Fruit fly (Drosophila melanogaster) whole organism, embryonic: Measurements from ENCODE around the gene MtnD.

Experiments used
- Abd-B ChIP-seq: fragments of 200-800 bp; sonication (Bioruptor generic); optimal IDR thresholded peaks from 2 replicates; lab custom pipeline; 2018; ENCODE audit warnings: missing biosample characterization, mild to moderate bottlenecking, missing genetic modification characterization, moderate library complexity
- CG11085 ChIP-seq: fragments of 200-800 bp; sonication (Bioruptor generic); IDR thresholded peaks from 2 replicates; pipeline ENCODE4 v1.3.6; 2022; ENCODE audit warnings: missing biosample characterization, missing genetic modification characterization
- CG12104 ChIP-seq: fragments of 200-800 bp; sonication (Bioruptor generic); optimal IDR thresholded peaks from 3 replicates; lab custom pipeline; 2016; ENCODE audit warnings: missing biosample characterization, missing genetic modification characterization
- CG12219 ChIP-seq: fragments of 200-800 bp; sonication (Bioruptor generic); optimal IDR thresholded peaks from 3 replicates; lab custom pipeline; 2018; ENCODE audit warnings: missing biosample characterization, mild to moderate bottlenecking, missing genetic modification characterization
- CG12236 ChIP-seq: fragments of 200-800 bp; sonication (Bioruptor generic); optimal IDR thresholded peaks from 2 replicates; lab custom pipeline; 2016; ENCODE audit warnings: missing biosample characterization, missing genetic modification characterization
- CG13894 ChIP-seq: fragments of 200-800 bp; sonication (Bioruptor generic); optimal IDR thresholded peaks from 3 replicates; lab custom pipeline; 2018; ENCODE audit warnings: missing biosample characterization, mild to moderate bottlenecking, missing genetic modification characterization, moderate library complexity
- CG14860 ChIP-seq: fragments of 200-800 bp; sonication (Bioruptor generic); IDR thresholded peaks from 3 replicates; pipeline ENCODE4 v1.3.6; 2022; ENCODE audit warnings: missing biosample characterization, missing genetic modification characterization; ENCODE audit not compliant: partially characterized antibody
- CG15073 ChIP-seq: fragments of 200-800 bp; sonication (Bioruptor generic); optimal IDR thresholded peaks from 2 replicates; lab custom pipeline; 2016; ENCODE audit warnings: missing biosample characterization, missing genetic modification characterization
- CG17829 ChIP-seq: fragments of 200-800 bp; optimal IDR thresholded peaks from 2 replicates; lab custom pipeline; 2019; ENCODE audit warnings: missing biosample characterization, mild to moderate bottlenecking, missing genetic modification characterization, moderate library complexity
- CG17912 ChIP-seq: fragments of 200-800 bp; sonication (Bioruptor generic); optimal IDR thresholded peaks from 2 replicates; lab custom pipeline; 2018; ENCODE audit warnings: missing biosample characterization, mild to moderate bottlenecking, missing genetic modification characterization
- CG18619 ChIP-seq: fragments of 200-800 bp; sonication (Bioruptor generic); optimal IDR thresholded peaks from 3 replicates; lab custom pipeline; 2017; ENCODE audit warnings: missing biosample characterization, mild to moderate bottlenecking, missing genetic modification characterization
- CG31441 ChIP-seq: fragments of 200-800 bp; sonication (Bioruptor generic); IDR thresholded peaks from 2 replicates; pipeline ENCODE4 v1.3.6; 2022; ENCODE audit warnings: missing biosample characterization, missing genetic modification characterization
- CG4424 ChIP-seq: fragments of 200-800 bp; sonication (Bioruptor generic); optimal IDR thresholded peaks from 3 replicates; lab custom pipeline; 2016; ENCODE audit warnings: missing biosample characterization, missing genetic modification characterization
- CG6175 ChIP-seq: fragments of 200-800 bp; sonication (Bioruptor generic); IDR thresholded peaks from 3 replicates; pipeline ENCODE4 v1.3.6; 2022; ENCODE audit warnings: missing biosample characterization, missing genetic modification characterization
- CG7372 ChIP-seq: fragments of 200-800 bp; sonication (Bioruptor generic); IDR thresholded peaks from 2 replicates; pipeline ENCODE4 v1.3.6; 2022; ENCODE audit warnings: missing biosample characterization, missing genetic modification characterization
- CG7556 ChIP-seq: fragments of 200-800 bp; sonication (Bioruptor generic); optimal IDR thresholded peaks from 2 replicates; lab custom pipeline; 2017; ENCODE audit warnings: missing biosample characterization, mild to moderate bottlenecking, missing genetic modification characterization
- CG7928 ChIP-seq: fragments of 200-800 bp; sonication (Bioruptor generic); optimal IDR thresholded peaks from 2 replicates; lab custom pipeline; 2017; ENCODE audit warnings: missing biosample characterization, mild to moderate bottlenecking, missing genetic modification characterization
- CHES-1-like ChIP-seq: fragments of 200-800 bp; sonication (Bioruptor generic); optimal IDR thresholded peaks from 2 replicates; lab custom pipeline; 2016; ENCODE audit warnings: missing biosample characterization, missing genetic modification characterization
- Deaf1 ChIP-seq: fragments of 200-800 bp; optimal IDR thresholded peaks from 3 replicates; lab custom pipeline; 2019; ENCODE audit warnings: missing biosample characterization, mild to moderate bottlenecking, missing genetic modification characterization, moderate library complexity
- Doc2 ChIP-seq: fragments of 200-800 bp; sonication (Bioruptor generic); IDR thresholded peaks from 2 replicates; pipeline ENCODE4 v1.3.6; 2022; ENCODE audit warnings: missing biosample characterization, missing genetic modification characterization
- GATAe ChIP-seq: fragments of 200-800 bp; sonication (Bioruptor generic); conservative IDR thresholded peaks from 2 replicates; pipeline ENCODE4 v1.3.6; 2022; ENCODE audit warnings: missing biosample characterization, missing genetic modification characterization
- HmgD ChIP-seq: fragments of 200-800 bp; sonication (Bioruptor generic); optimal IDR thresholded peaks from 3 replicates; lab custom pipeline; 2016; ENCODE audit warnings: missing biosample characterization, missing genetic modification characterization
- HmgZ ChIP-seq: fragments of 200-800 bp; sonication (Bioruptor generic); optimal IDR thresholded peaks from 2 replicates; lab custom pipeline; 2018; ENCODE audit warnings: missing biosample characterization, mild to moderate bottlenecking, missing genetic modification characterization
- Hsf ChIP-seq: fragments of 200-800 bp; sonication (Bioruptor generic); optimal IDR thresholded peaks from 3 replicates; lab custom pipeline; 2016; ENCODE audit warnings: missing biosample characterization, missing genetic modification characterization
- Mad ChIP-seq: fragments of 200-800 bp; sonication (Bioruptor generic); optimal IDR thresholded peaks from 2 replicates; lab custom pipeline; 2016; ENCODE audit warnings: missing biosample characterization, missing genetic modification characterization
- Max ChIP-seq: fragments of 200-800 bp; sonication (Bioruptor generic); optimal IDR thresholded peaks from 2 replicates; lab custom pipeline; 2016; ENCODE audit warnings: missing biosample characterization, mild to moderate bottlenecking, missing genetic modification characterization
- NC2α ChIP-seq: fragments of 200-800 bp; sonication (Bioruptor generic); optimal IDR thresholded peaks from 2 replicates; lab custom pipeline; 2016; ENCODE audit warnings: missing biosample characterization, missing genetic modification characterization
- Opbp ChIP-seq: fragments of 200-800 bp; sonication (Bioruptor generic); IDR thresholded peaks from 3 replicates; pipeline ENCODE4 v1.3.6; 2022; ENCODE audit warnings: missing biosample characterization, missing genetic modification characterization; ENCODE audit not compliant: partially characterized antibody
- Stat92E ChIP-seq, 3 experiments: fragments of >200 bp in 2 of 3; fragments of 200-800 bp in 1 of 3; sonication (Bioruptor generic) in 1 of 3; optimal IDR thresholded peaks; 2 replicates each; lab custom pipeline; 2017 to 2019; ENCODE audit warnings: missing biosample characterization in 3 of 3, missing genetic modification characterization in 3 of 3, mild to moderate bottlenecking in 1 of 3, moderate library complexity in 1 of 3
- Vsx1 ChIP-seq: fragments of 200-800 bp; sonication (Bioruptor generic); optimal IDR thresholded peaks from 2 replicates; lab custom pipeline; 2017; ENCODE audit warnings: missing biosample characterization, mild to moderate bottlenecking, missing genetic modification characterization, missing genetic modification reagents
- ab ChIP-seq: fragments of 200-800 bp; sonication (Bioruptor generic); optimal IDR thresholded peaks from 2 replicates; lab custom pipeline; 2016; ENCODE audit warnings: missing biosample characterization, missing genetic modification characterization
- al ChIP-seq: fragments of 200-800 bp; sonication (Bioruptor generic); IDR thresholded peaks from 2 replicates; pipeline ENCODE4 v1.3.6; 2022; ENCODE audit warnings: missing biosample characterization, missing genetic modification characterization
- amos ChIP-seq: fragments of 200-800 bp; sonication (Bioruptor generic); IDR thresholded peaks from 2 replicates; pipeline ENCODE4 v1.3.6; 2022; ENCODE audit warnings: missing biosample characterization, missing genetic modification characterization; ENCODE audit not compliant: partially characterized antibody
- bab2 ChIP-seq: fragments of 200-800 bp; sonication (Bioruptor generic); optimal IDR thresholded peaks from 2 replicates; lab custom pipeline; 2016; ENCODE audit warnings: missing biosample characterization, missing genetic modification characterization
- cad ChIP-seq: fragments of >200 bp; optimal IDR thresholded peaks from 2 replicates; lab custom pipeline; 2017; ENCODE audit warnings: missing biosample characterization, missing genetic modification characterization
- chm ChIP-seq: fragments of 200-800 bp; sonication (Bioruptor generic); IDR thresholded peaks from 2 replicates; pipeline ENCODE4 v1.3.6; 2022; ENCODE audit warnings: missing biosample characterization, missing genetic modification characterization
- crol ChIP-seq: fragments of 200-800 bp; sonication (Bioruptor generic); IDR thresholded peaks from 2 replicates; pipeline ENCODE4 v1.3.6; 2022; ENCODE audit warnings: missing biosample characterization, missing genetic modification characterization
- cwo ChIP-seq: fragments of 200-800 bp; sonication (Bioruptor generic); optimal IDR thresholded peaks from 3 replicates; lab custom pipeline; 2017; ENCODE audit warnings: missing biosample characterization, missing genetic modification characterization, mild to moderate bottlenecking, moderate library complexity, missing genetic modification reagents
- danr ChIP-seq: fragments of 200-800 bp; sonication (Bioruptor generic); IDR thresholded peaks from 2 replicates; pipeline ENCODE4 v1.3.6; 2022; ENCODE audit warnings: missing biosample characterization, missing genetic modification characterization
- dimm ChIP-seq: fragments of 200-800 bp; sonication (Bioruptor generic); IDR thresholded peaks from 2 replicates; pipeline ENCODE4 v1.3.6; 2022; ENCODE audit warnings: missing biosample characterization, missing genetic modification characterization
- dpn ChIP-seq, 2 experiments: fragments of 200-800 bp; sonication (Bioruptor generic); optimal IDR thresholded peaks; 3 replicates each; lab custom pipeline; 2016; ENCODE audit warnings: missing biosample characterization in 2 of 2, missing genetic modification characterization in 2 of 2
- eyg ChIP-seq: fragments of 200-800 bp; sonication (Bioruptor generic); optimal IDR thresholded peaks from 3 replicates; lab custom pipeline; 2016; ENCODE audit warnings: missing biosample characterization, missing genetic modification characterization
- hbn ChIP-seq: fragments of 200-800 bp; sonication (Bioruptor generic); IDR thresholded peaks from 2 replicates; pipeline ENCODE4 v1.3.6; 2022; ENCODE audit warnings: missing biosample characterization, missing genetic modification characterization; ENCODE audit not compliant: partially characterized antibody
- phol ChIP-seq: fragments of 200-800 bp; sonication (Bioruptor generic); optimal IDR thresholded peaks from 3 replicates; lab custom pipeline; 2018; ENCODE audit warnings: missing biosample characterization, mild to moderate bottlenecking, missing genetic modification characterization, moderate library complexity
- pita ChIP-seq: fragments of 200-800 bp; sonication (Bioruptor generic); optimal IDR thresholded peaks from 2 replicates; lab custom pipeline; 2017; ENCODE audit warnings: missing biosample characterization, mild to moderate bottlenecking, missing genetic modification characterization
- rib ChIP-seq: fragments of 200-800 bp; sonication (Bioruptor generic); IDR thresholded peaks from 2 replicates; pipeline ENCODE4 v1.3.6; 2022; ENCODE audit warnings: missing biosample characterization, missing genetic modification characterization
- schlank ChIP-seq: fragments of 200-800 bp; sonication (Bioruptor generic); optimal IDR thresholded peaks from 2 replicates; lab custom pipeline; 2018; ENCODE audit warnings: missing biosample characterization, mild to moderate bottlenecking, missing genetic modification characterization
- so ChIP-seq: fragments of 200-800 bp; sonication (Bioruptor generic); IDR thresholded peaks from 3 replicates; pipeline ENCODE4 v1.3.6; 2022; ENCODE audit warnings: missing biosample characterization, missing genetic modification characterization
- sr ChIP-seq: fragments of 200-800 bp; sonication (Bioruptor generic); IDR thresholded peaks from 3 replicates; pipeline ENCODE4 v1.3.6; 2022; ENCODE audit warnings: missing biosample characterization, missing genetic modification characterization
- vnd ChIP-seq: fragments of 200-800 bp; sonication (Bioruptor generic); IDR thresholded peaks from 3 replicates; pipeline ENCODE4 v1.3.6; 2022; ENCODE audit warnings: missing biosample characterization, missing genetic modification characterization; ENCODE audit not compliant: partially characterized antibody

Gene MtnD

dm6 chr3R:20579816-20580215, 45.1 kb downstream of the MtnD start, which contains the start of the genes EloB and Srp14 (continued):
- TF ChIP-seq Abd-B (GFP tag; lab: Kevin White, UChicago) (no peak), al (peak; percentile 78), CG7372 (GFP tag; lab: Robert Waterston, UW) (peak; percentile 49; the same call in 1 of the 2 replicates), CG7928 (GFP tag; lab: Kevin White, UChicago) (peak; percentile 96), schlank (tag; lab: Kevin White, UChicago) (peak; percentile 47), cad (GFP tag; lab: Kevin White, UChicago) (no peak), CG12219 (GFP tag; lab: Kevin White, UChicago) (peak; percentile 61), cwo (peak; percentile 52), vnd (peak; percentile 94), CG7556 (GFP tag; lab: Kevin White, UChicago) (peak; percentile 68), sr (GFP tag; lab: Robert Waterston, UW) (0 out of 3 replicates have a peak, but pooled peaks have one; percentile 23), crol (GFP tag; lab: Robert Waterston, UW) (peak; percentile 52; the same call in 1 of the 2 replicates), CG4424 (GFP tag; lab: Kevin White, UChicago) (peak; percentile 84), bab2 (GFP tag; lab: Kevin White, UChicago) (peak; percentile 83), CG15073 (GFP tag; lab: Kevin White, UChicago) (no peak), CG11085 (GFP tag; lab: Robert Waterston, UW) (peak; percentile 62; the same call in 1 of the 2 replicates), dimm (0 out of 2 replicates have a peak, but pooled peaks have one; percentile 40), CG12236 (GFP tag; lab: Kevin White, UChicago) (peak; percentile 52), CG17829 (peak; percentile 90), CG18619 (GFP tag; lab: Kevin White, UChicago) (peak; percentile 73), HmgD (GFP tag; lab: Kevin White, UChicago) (peak; percentile 49), hbn (GFP tag; lab: Robert Waterston, UW) (peak; percentile 97), GATAe (no peak), rib (peak; percentile 71; the same call in 1 of the 2 replicates), Deaf1 (no peak), Hsf (GFP tag; lab: Kevin White, UChicago) (peak; percentile 89), Vsx1 (no peak), CG14860 (GFP tag; lab: Robert Waterston, UW) (peak; percentile 93), Max (peak; percentile 79), phol (tag; lab: Kevin White, UChicago) (peak; percentile 88), chm (peak; percentile 82), amos (GFP tag; lab: Robert Waterston, UW) (peak; percentile 97), CG6175 (GFP tag; lab: Robert Waterston, UW) (0 out of 3 replicates have a peak, but pooled peaks have one; percentile 28), NC2α (peak; percentile 20), pita (no peak), HmgZ (peak; percentile 90), Stat92E (GFP tag; optimal IDR thresholded peaks at IDR 0.05; lab: Kevin White, UChicago) (peak in 1 of 3 experiments; percentile 92), dpn (GFP tag; optimal IDR thresholded peaks at IDR 0.05; lab: Kevin White, UChicago) (peak; percentile 78 to 83), CG17912 (peak; percentile 64), Opbp (peak; percentile 97), eyg (GFP tag; lab: Kevin White, UChicago) (peak; percentile 33), CG13894 (tag; lab: Kevin White, UChicago) (no peak), Mad (GFP tag; lab: Kevin White, UChicago) (peak; percentile 88), CG31441 (GFP tag; lab: Robert Waterston, UW) (peak; percentile 80; the same call in 1 of the 2 replicates), so (peak; percentile 49; the same call in 2 of the 3 replicates), CG12104 (peak; percentile 56), ab (GFP tag; lab: Kevin White, UChicago) (no peak), Doc2 (GFP tag; lab: Robert Waterston, UW) (no peak), danr (GFP tag; lab: Robert Waterston, UW) (peak; percentile 55), CHES-1-like (GFP tag; lab: Kevin White, UChicago) (peak; percentile 86)
